Worm (Caenorhabditis elegans): ENCODE data around the gene cap-1.

DNA sequence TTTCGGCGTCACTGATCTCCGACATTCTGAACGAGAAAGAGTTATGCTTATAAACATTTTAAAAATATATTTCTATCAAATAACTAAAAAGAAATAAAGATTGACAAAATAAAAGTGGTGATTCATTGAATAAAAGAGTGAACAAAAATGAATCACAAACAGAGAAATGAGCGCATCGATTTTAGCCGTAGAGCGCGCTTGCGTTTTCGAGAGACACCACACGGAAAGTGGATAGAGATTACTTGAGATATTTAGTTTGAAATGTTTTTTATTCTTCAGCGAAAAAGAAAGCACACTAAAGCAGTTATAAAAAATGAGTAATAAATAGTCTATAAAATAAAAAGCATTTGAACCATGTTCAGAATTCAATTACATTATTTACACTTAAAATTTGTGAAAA, at the start of gene cap-1:
- TF ChIP-seq madf-10 (tag; optimal IDR thresholded peaks at IDR 0.05) (peak; percentile 8), snpc-4 (GFP tag; optimal IDR thresholded peaks at IDR 0.05) (peak; percentile 43), snpc-4 (tag; optimal IDR thresholded peaks at IDR 0.05) (peak; percentile 22 to 72 (median 58)), efl-1 (GFP tag; optimal IDR thresholded peaks at IDR 0.05) (peak; percentile 11), unc-62 (GFP tag; optimal IDR thresholded peaks at IDR 0.05) (no peak), B0336.3 (GFP tag; IDR thresholded peaks at IDR 0.05) (no peak)

Data from whole organism, young adult.